Worm (Caenorhabditis elegans): ENCODE measurements around the gene M7.8.

DNA sequence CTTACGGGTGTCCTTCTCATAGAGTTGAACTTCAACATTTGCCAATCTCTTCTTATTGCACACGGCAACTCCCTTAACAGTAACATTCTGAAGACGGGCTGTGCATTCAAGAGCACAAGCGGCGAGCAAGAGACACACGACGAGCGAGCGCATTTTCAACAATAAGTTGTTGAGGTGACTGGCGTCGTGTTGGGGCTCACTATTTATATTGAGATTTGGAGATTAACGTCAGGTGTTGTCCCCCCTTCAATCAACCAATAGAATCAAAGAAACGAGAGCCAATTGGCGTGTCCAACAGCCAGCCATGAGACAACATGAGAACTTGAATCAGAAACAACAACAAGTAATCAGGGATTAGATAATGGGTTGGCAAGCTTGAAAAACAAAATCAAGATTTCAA is 30.9 kb downstream of the M7.8 start, which contains the start of gene ttr-16:
- TF ChIP-seq flt-1 (GFP tag; IDR thresholded peaks at IDR 0.05) = no peak
- no peak for TF ChIP-seq ama-1 (optimal IDR thresholded peaks at IDR 0.05)
- no peak for TF ChIP-seq ceh-13 (GFP tag; optimal IDR thresholded peaks at IDR 0.05)
